Worm (Caenorhabditis elegans) whole organism, midembryonic: ENCODE data around the gene vha-4.

ENCODE experiments used
- T22C8.4 ChIP-seq: fragments of 200-800 bp; sonication (Bioruptor generic); IDR thresholded peaks from 2 replicates; pipeline ENCODE4 v1.3.6; 2022; ENCODE audit warnings: missing genetic modification characterization, missing compliant biosample characterization
- flt-1 ChIP-seq: fragments of 200-800 bp; sonication (Bioruptor generic); IDR thresholded peaks from 2 replicates; pipeline ENCODE4 v1.3.6; 2022; ENCODE audit warnings: missing genetic modification characterization, missing compliant biosample characterization
- klf-2 ChIP-seq: fragments of 200-800 bp; sonication (Bioruptor generic); conservative IDR thresholded peaks from 2 replicates; pipeline ENCODE4 v1.3.6; 2022; ENCODE audit warnings: missing genetic modification reagents, missing genetic modification characterization, missing compliant biosample characterization
- ztf-29 ChIP-seq: fragments of 200-800 bp; sonication (Bioruptor generic); IDR thresholded peaks from 2 replicates; pipeline ENCODE4 v1.3.6; 2022; ENCODE audit warnings: missing genetic modification reagents, missing genetic modification characterization, missing compliant biosample characterization

- TF ChIP-seq T22C8.4 (no peak), klf-2 (GFP tag; lab: Robert Waterston, UW) (no peak), flt-1 (no peak), ztf-29 (GFP tag; lab: Robert Waterston, UW) (no peak)
Observed at ce11 chrII:7900190-7900672, 21.1 kb upstream of the vha-4 start, which contains the start of gene rev-1.
